Fruit fly (Drosophila melanogaster): ENCODE results near the gene CG8500.

CG8500 gene

dm6 chr3R:9746267-9746666, 38.2 kb upstream of the CG8500 start, which contains the start of gene CG34409:
TSS of gene CG34409 (minus strand) at chr3R:9746367.
- TF ChIP-seq CG10348 (GFP tag; IDR thresholded peaks at IDR 0.05), result no peak
- TF ChIP-seq EcR (GFP tag; optimal IDR thresholded peaks at IDR 0.05), result peak; percentile 9
- TF ChIP-seq CG32121 (GFP tag; IDR thresholded peaks at IDR 0.05), result no peak
- no peak for TF ChIP-seq CG34367 (tag; optimal IDR thresholded peaks at IDR 0.05)
- TF ChIP-seq CG14655 (GFP tag; optimal IDR thresholded peaks at IDR 0.05), result no peak
- TF ChIP-seq D1 (tag; optimal IDR thresholded peaks at IDR 0.05), result no peak

DNA sequence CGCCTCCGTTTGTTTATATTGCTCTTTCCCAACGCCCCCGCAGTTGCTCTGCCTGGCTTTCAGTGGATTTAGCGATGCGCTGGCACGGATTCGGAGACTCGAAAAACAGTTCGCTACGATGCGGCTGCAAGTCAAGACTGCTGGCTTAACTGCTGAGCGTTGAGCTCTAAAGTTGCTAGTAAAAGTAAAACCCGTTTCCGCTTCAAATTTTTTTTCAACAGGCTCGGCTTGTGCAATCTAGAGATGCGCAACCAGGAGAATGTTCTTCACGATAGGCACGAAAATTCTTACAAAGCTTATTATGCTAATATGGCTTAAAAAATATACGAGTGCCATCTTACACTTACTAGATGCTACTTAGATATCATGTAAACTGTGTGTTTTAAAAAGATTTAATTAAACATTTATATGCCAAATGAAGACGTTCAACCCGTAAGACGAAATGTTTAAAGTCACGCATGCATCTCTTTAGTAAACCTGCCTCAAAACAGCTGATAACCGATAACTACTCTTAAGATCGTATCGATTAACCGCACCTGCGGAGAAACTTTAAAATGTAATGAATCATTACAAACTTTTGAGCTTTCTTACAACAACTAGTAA, 37.1 kb upstream of the CG8500 start, which contains the start of gene CG12948:
TSS of gene CG12948 (minus strand) at position 473 of the 603 bp plus-strand sequence.
- TF ChIP-seq fd96Ca (GFP tag; IDR thresholded peaks at IDR 0.05), result peak; percentile 7; the same call in 1 of the 3 replicates
- TF ChIP-seq CG8301 (tag; optimal IDR thresholded peaks at IDR 0.05), result no peak
- peak; percentile 24 for TF ChIP-seq CG9948 (tag; optimal IDR thresholded peaks at IDR 0.05)
- no peak for TF ChIP-seq D1 (tag; optimal IDR thresholded peaks at IDR 0.05)
- no peak for TF ChIP-seq CG12605 (GFP tag; IDR thresholded peaks at IDR 0.05)
- no peak for TF ChIP-seq CG8159 (tag; optimal IDR thresholded peaks at IDR 0.05)
- TF ChIP-seq EcR (GFP tag; optimal IDR thresholded peaks at IDR 0.05), result peak; percentile 51
- TF ChIP-seq Ets98B (GFP tag; IDR thresholded peaks at IDR 0.05), result peak; percentile 35; the same call in 1 of the 2 replicates
- peak; percentile 29 for TF ChIP-seq gl (tag; optimal IDR thresholded peaks at IDR 0.05)
- no peak for TF ChIP-seq Pif1B (GFP tag; optimal IDR thresholded peaks at IDR 0.05)
- peak; percentile 23 for TF ChIP-seq CG17806 (tag; optimal IDR thresholded peaks at IDR 0.05)
- TF ChIP-seq CG14655 (GFP tag; optimal IDR thresholded peaks at IDR 0.05), result no peak
- TF ChIP-seq Snoo (tag; optimal IDR thresholded peaks at IDR 0.05), result peak; percentile 55
- TF ChIP-seq CG4496 (GFP tag; IDR thresholded peaks at IDR 0.05), result peak; percentile 47; the same call in 1 of the 3 replicates
- no peak for TF ChIP-seq Pif1A (GFP tag; optimal IDR thresholded peaks at IDR 0.05)
- TF ChIP-seq CG10348 (GFP tag; IDR thresholded peaks at IDR 0.05), result no peak
- peak; percentile 53 for TF ChIP-seq CG15710 (tag; optimal IDR thresholded peaks at IDR 0.05)
- no peak for TF ChIP-seq CG34367 (tag; optimal IDR thresholded peaks at IDR 0.05)
- TF ChIP-seq rn (GFP tag; IDR thresholded peaks at IDR 0.05), result no peak
- no peak for TF ChIP-seq CG13204 (GFP tag; optimal IDR thresholded peaks at IDR 0.05)
- TF ChIP-seq CG32121 (GFP tag; IDR thresholded peaks at IDR 0.05), result peak; percentile 24; the same call in 1 of the 2 replicates

- TF ChIP-seq CG32121 (GFP tag; IDR thresholded peaks at IDR 0.05) (no peak), CG14655 (GFP tag; optimal IDR thresholded peaks at IDR 0.05) (no peak), gl (tag; optimal IDR thresholded peaks at IDR 0.05) (no peak), rn (GFP tag; IDR thresholded peaks at IDR 0.05) (no peak), D1 (tag; optimal IDR thresholded peaks at IDR 0.05) (no peak), CG4496 (GFP tag; IDR thresholded peaks at IDR 0.05) (no peak), CG13204 (GFP tag; optimal IDR thresholded peaks at IDR 0.05) (no peak), Ets98B (GFP tag; IDR thresholded peaks at IDR 0.05) (no peak), Pif1B (GFP tag; optimal IDR thresholded peaks at IDR 0.05) (no peak), CG12605 (GFP tag; IDR thresholded peaks at IDR 0.05) (no peak), CG9948 (tag; optimal IDR thresholded peaks at IDR 0.05) (no peak), Pif1A (GFP tag; optimal IDR thresholded peaks at IDR 0.05) (no peak)
These were observed 36.8 kb upstream of the CG8500 start, which contains the start of gene PpD3 for dm6 chr3R:9747875-9747899. TSS of gene PpD3 (plus strand) at chr3R:9747875.

- TF ChIP-seq rn (GFP tag; IDR thresholded peaks at IDR 0.05), result no peak
These were observed 36.4 kb upstream of the CG8500 start for dm6 chr3R:9747900-9748663.

dm6 chr3R:9754487-9754886, 30.0 kb upstream of the CG8500 start, which contains the start of gene Tti1:
TSS of gene Tti1 (minus strand) at chr3R:9754686.
- TF ChIP-seq rn (GFP tag; IDR thresholded peaks at IDR 0.05) (no peak), CG15710 (tag; optimal IDR thresholded peaks at IDR 0.05) (no peak), CG8301 (tag; optimal IDR thresholded peaks at IDR 0.05) (no peak), CG17806 (tag; optimal IDR thresholded peaks at IDR 0.05) (no peak), fd96Ca (GFP tag; IDR thresholded peaks at IDR 0.05) (no peak), CG9948 (tag; optimal IDR thresholded peaks at IDR 0.05) (no peak), CG12605 (GFP tag; IDR thresholded peaks at IDR 0.05) (no peak), CG34367 (tag; optimal IDR thresholded peaks at IDR 0.05) (no peak)

- TF ChIP-seq EcR (GFP tag; optimal IDR thresholded peaks at IDR 0.05) (peak; percentile 54), CG4496 (GFP tag; IDR thresholded peaks at IDR 0.05) (no peak), Pif1A (GFP tag; optimal IDR thresholded peaks at IDR 0.05) (no peak), CG8159 (tag; optimal IDR thresholded peaks at IDR 0.05) (no peak), Ets98B (GFP tag; IDR thresholded peaks at IDR 0.05) (no peak), CG13204 (GFP tag; optimal IDR thresholded peaks at IDR 0.05) (no peak), CG15710 (tag; optimal IDR thresholded peaks at IDR 0.05) (no peak), CG32121 (GFP tag; IDR thresholded peaks at IDR 0.05) (no peak)
These were observed 28.3 kb upstream of the CG8500 start, which contains the start of the genes Alg12 and Rpt3R for dm6 chr3R:9756187-9756586. TSS of gene Alg12 (plus strand) at chr3R:9756491. TSS of gene Rpt3R (minus strand) at chr3R:9756510.

Data from whole organism, pupa.